Fruit fly (Drosophila melanogaster) whole organism: ENCODE results near the gene amd.

Source experiments
- CG8478 ChIP-seq: fragments of >200 bp; optimal IDR thresholded peaks from 2 replicates; lab custom pipeline; 2018; ENCODE audit warnings: inconsistent platforms
- Dll ChIP-seq: fragments of >200 bp; optimal IDR thresholded peaks from 2 replicates; lab custom pipeline; 2017
- EcR ChIP-seq, 2 experiments: fragments of >200 bp; optimal IDR thresholded peaks; 2 replicates each; lab custom pipeline; 2017; ENCODE audit warnings: missing biosample characterization in 2 of 2, missing genetic modification characterization in 2 of 2, missing genetic modification reagents in 2 of 2
- pan ChIP-seq: fragments of >200 bp; optimal IDR thresholded peaks from 2 replicates; lab custom pipeline; 2017
- psq ChIP-seq: fragments of >200 bp; optimal IDR thresholded peaks from 2 replicates; lab custom pipeline; 2017
- usp ChIP-seq: fragments of >200 bp; optimal IDR thresholded peaks from 2 replicates; lab custom pipeline; 2017; ENCODE audit warnings: missing biosample characterization, missing genetic modification characterization, mixed read lengths

amd gene

dm6 chr2L:19089385-19089784 lies 20.6 kb upstream of the amd start:
- TF ChIP-seq usp (GFP tag; lab: Kevin White, UChicago) (no peak), CG8478 (lab: Kevin White, UChicago) (no peak), psq (lab: Kevin White, UChicago) (no peak), Dll (no peak), EcR (GFP tag; optimal IDR thresholded peaks at IDR 0.05; lab: Kevin White, UChicago) (no peak), pan (no peak)

dm6 chr2L:19093868-19094267 lies 16.1 kb upstream of the amd start:
- no peak for TF ChIP-seq Dll
- no peak for TF ChIP-seq CG8478 (lab: Kevin White, UChicago)
- TF ChIP-seq psq (lab: Kevin White, UChicago): no peak
- no peak for TF ChIP-seq EcR (GFP tag; optimal IDR thresholded peaks at IDR 0.05; lab: Kevin White, UChicago)
- no peak for TF ChIP-seq pan
- no peak for TF ChIP-seq usp (GFP tag; lab: Kevin White, UChicago)

- TF ChIP-seq psq (lab: Kevin White, UChicago): no peak
- no peak for TF ChIP-seq usp (GFP tag; lab: Kevin White, UChicago)
- TF ChIP-seq Dll: no peak
- TF ChIP-seq pan: no peak
- TF ChIP-seq CG8478 (lab: Kevin White, UChicago): no peak
- TF ChIP-seq EcR (GFP tag; optimal IDR thresholded peaks at IDR 0.05; lab: Kevin White, UChicago): no peak
These were observed 13.6 kb upstream of the amd start for dm6 chr2L:19096361-19096760.

dm6 chr2L:19097374-19097773 lies 12.6 kb upstream of the amd start:
- TF ChIP-seq psq (lab: Kevin White, UChicago) (no peak), CG8478 (lab: Kevin White, UChicago) (no peak), pan (no peak), EcR (GFP tag; optimal IDR thresholded peaks at IDR 0.05; lab: Kevin White, UChicago) (no peak), usp (GFP tag; lab: Kevin White, UChicago) (no peak), Dll (no peak)

dm6 chr2L:19098668-19099067 lies 11.3 kb upstream of the amd start:
- TF ChIP-seq usp (GFP tag; lab: Kevin White, UChicago): no peak
- no peak for TF ChIP-seq EcR (GFP tag; optimal IDR thresholded peaks at IDR 0.05; lab: Kevin White, UChicago)
- no peak for TF ChIP-seq pan
- no peak for TF ChIP-seq CG8478 (lab: Kevin White, UChicago)
- no peak for TF ChIP-seq psq (lab: Kevin White, UChicago)
- no peak for TF ChIP-seq Dll

- no peak for TF ChIP-seq EcR (GFP tag; optimal IDR thresholded peaks at IDR 0.05; lab: Kevin White, UChicago)
- no peak for TF ChIP-seq pan
- TF ChIP-seq psq (lab: Kevin White, UChicago): no peak
- TF ChIP-seq CG8478 (lab: Kevin White, UChicago): no peak
- TF ChIP-seq Dll: no peak
- TF ChIP-seq usp (GFP tag; lab: Kevin White, UChicago): no peak
These were observed 8.2 kb upstream of the amd start, which contains the start of the genes CG17344 and CG43731 for dm6 chr2L:19101744-19102143. Gene CG17344, plus strand, starts transcription at chr2L:19102044. Gene CG43731, plus strand, starts transcription at chr2L:19102044.

dm6 chr2L:19103176-19103921 lies 6.6 kb upstream of the amd start:
- TF ChIP-seq usp (GFP tag; lab: Kevin White, UChicago) (no peak), CG8478 (lab: Kevin White, UChicago) (no peak), EcR (GFP tag; optimal IDR thresholded peaks at IDR 0.05; lab: Kevin White, UChicago) (no peak), Dll (no peak), psq (lab: Kevin White, UChicago) (no peak), pan (no peak)

- no peak for TF ChIP-seq psq (lab: Kevin White, UChicago)
- no peak for TF ChIP-seq usp (GFP tag; lab: Kevin White, UChicago)
- TF ChIP-seq Dll: no peak
- TF ChIP-seq EcR (GFP tag; optimal IDR thresholded peaks at IDR 0.05; lab: Kevin White, UChicago): no peak
- no peak for TF ChIP-seq pan
- no peak for TF ChIP-seq CG8478 (lab: Kevin White, UChicago)
These were observed 5.6 kb upstream of the amd start for dm6 chr2L:19104383-19104782.

- TF ChIP-seq CG8478 (lab: Kevin White, UChicago): no peak
- no peak for TF ChIP-seq psq (lab: Kevin White, UChicago)
- TF ChIP-seq pan: no peak
- TF ChIP-seq EcR (GFP tag; optimal IDR thresholded peaks at IDR 0.05; lab: Kevin White, UChicago): no peak
- TF ChIP-seq Dll: no peak
- no peak for TF ChIP-seq usp (GFP tag; lab: Kevin White, UChicago)
These were observed 3.7 kb upstream of the amd start for dm6 chr2L:19106235-19106634.

dm6 chr2L:19108377-19108876 lies 1.5 kb upstream of the amd start, which contains the start of gene Lim3:
Gene Lim3, minus strand, starts transcription at chr2L:19108427.
- no peak for TF ChIP-seq CG8478 (lab: Kevin White, UChicago)
- no peak for TF ChIP-seq Dll
- no peak for TF ChIP-seq psq (lab: Kevin White, UChicago)
- TF ChIP-seq EcR (GFP tag; optimal IDR thresholded peaks at IDR 0.05; lab: Kevin White, UChicago): no peak
- TF ChIP-seq usp (GFP tag; lab: Kevin White, UChicago): no peak
- TF ChIP-seq pan: no peak

dm6 chr2L:19111137-19111536 lies 1.2 kb downstream of the amd start:
- TF ChIP-seq pan: no peak
- no peak for TF ChIP-seq CG8478 (lab: Kevin White, UChicago)
- TF ChIP-seq psq (lab: Kevin White, UChicago): no peak
- no peak for TF ChIP-seq usp (GFP tag; lab: Kevin White, UChicago)
- TF ChIP-seq EcR (GFP tag; optimal IDR thresholded peaks at IDR 0.05; lab: Kevin White, UChicago): no peak
- TF ChIP-seq Dll: no peak

- TF ChIP-seq psq (lab: Kevin White, UChicago) (no peak), Dll (no peak), pan (no peak), usp (GFP tag; lab: Kevin White, UChicago) (no peak), CG8478 (lab: Kevin White, UChicago) (no peak), EcR (GFP tag; optimal IDR thresholded peaks at IDR 0.05; lab: Kevin White, UChicago) (no peak)
These were observed 1.8 kb downstream of the amd start for dm6 chr2L:19111729-19112128.
